Fruit fly (Drosophila melanogaster): ENCODE results near the gene CG13937.

CG13937 gene

DNA sequence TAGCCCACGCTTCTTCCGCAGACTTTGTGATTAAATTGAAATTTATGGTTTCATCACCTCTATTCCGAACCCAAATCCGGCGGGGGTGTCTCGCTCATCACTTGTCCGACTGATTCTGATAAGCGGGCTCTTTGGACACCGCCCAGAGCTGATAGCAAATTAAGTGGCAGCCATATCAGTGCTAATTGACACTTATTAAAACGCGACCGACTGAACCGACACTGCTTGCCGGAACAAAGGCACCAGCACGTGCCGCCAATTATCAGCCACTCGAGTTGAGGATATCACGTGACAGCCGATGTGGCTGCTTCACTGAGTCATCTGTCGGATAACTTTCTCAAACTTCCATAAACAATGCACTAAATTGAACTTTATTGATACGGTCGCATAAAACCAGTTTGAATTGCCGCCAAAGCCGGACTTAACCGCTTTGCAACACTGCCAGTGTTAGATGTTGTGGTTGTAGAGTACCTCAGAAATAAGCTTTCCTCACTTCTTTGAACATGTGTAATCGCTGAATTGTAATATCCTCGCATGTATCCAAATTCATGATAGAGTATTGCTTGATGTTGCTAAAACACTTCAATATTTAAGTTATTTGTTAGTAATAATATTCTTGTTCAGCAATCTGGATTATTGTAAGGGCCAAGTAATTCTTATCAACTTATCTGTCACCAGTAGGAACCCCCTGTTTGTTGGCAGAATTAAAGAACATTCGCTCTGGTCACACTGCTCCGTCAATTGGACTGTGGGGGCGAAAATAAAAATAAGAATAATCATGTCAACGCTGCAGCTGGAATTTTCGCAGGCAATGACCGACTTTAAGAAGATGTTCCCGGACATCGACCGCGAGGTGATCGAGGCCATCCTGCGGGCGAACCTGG lies 26.1 kb downstream of the CG13937 start, which contains the start of gene CG12024 (continued):
- TF ChIP-seq nau (GFP tag; optimal IDR thresholded peaks at IDR 0.05) (peak; percentile 30), Myb (GFP tag; optimal IDR thresholded peaks at IDR 0.05) (peak; percentile 52), CG8359 (GFP tag; optimal IDR thresholded peaks at IDR 0.05; ENCODE audit: borderline replicate concordance) (no peak), Hmx (GFP tag; optimal IDR thresholded peaks at IDR 0.05) (no peak), zen (tag; optimal IDR thresholded peaks at IDR 0.05) (peak; percentile 47), Hr51 (GFP tag; optimal IDR thresholded peaks at IDR 0.05) (peak; percentile 71 to 75), CG9797 (GFP tag; optimal IDR thresholded peaks at IDR 0.05) (peak; percentile 88), CG4854 (GFP tag; optimal IDR thresholded peaks at IDR 0.05) (peak; percentile 70), Hr3 (GFP tag; optimal IDR thresholded peaks at IDR 0.05) (peak; percentile 78), emc (GFP tag; optimal IDR thresholded peaks at IDR 0.05) (peak; percentile 69), CG6765 (GFP tag; optimal IDR thresholded peaks at IDR 0.05) (no peak), sob (GFP tag; IDR thresholded peaks at IDR 0.05) (peak; percentile 78), Med (GFP tag) (peak; percentile 93), salm (tag; optimal IDR thresholded peaks at IDR 0.05) (peak; percentile 3), ems (GFP tag; optimal IDR thresholded peaks at IDR 0.05) (peak; percentile 61), chn (GFP tag; optimal IDR thresholded peaks at IDR 0.05) (peak; percentile 70), tup (GFP tag; optimal IDR thresholded peaks at IDR 0.05) (peak; percentile 43), CG1233 (GFP tag; optimal IDR thresholded peaks at IDR 0.05) (peak; percentile 54), CG7372 (GFP tag; IDR thresholded peaks at IDR 0.05) (peak; percentile 77), twi (tag; optimal IDR thresholded peaks at IDR 0.05) (no peak), CG15073 (GFP tag; optimal IDR thresholded peaks at IDR 0.05) (peak; percentile 4), Abd-B (GFP tag; optimal IDR thresholded peaks at IDR 0.05) (peak; percentile 89), CG11085 (GFP tag; IDR thresholded peaks at IDR 0.05) (peak; percentile 32; the same call in 1 of the 2 replicates), mam (GFP tag; optimal IDR thresholded peaks at IDR 0.05) (peak; percentile 86), eve (GFP tag; optimal IDR thresholded peaks at IDR 0.05) (no peak), CG7745 (tag; optimal IDR thresholded peaks at IDR 0.05) (no peak), Max (GFP tag; optimal IDR thresholded peaks at IDR 0.05) (peak; percentile 76), bab2 (GFP tag; optimal IDR thresholded peaks at IDR 0.05) (peak; percentile 76), CG8388 (GFP tag; optimal IDR thresholded peaks at IDR 0.05) (peak; percentile 39), CG17385 (GFP tag; optimal IDR thresholded peaks at IDR 0.05) (peak; percentile 55), CG18599 (GFP tag; optimal IDR thresholded peaks at IDR 0.05) (peak; percentile 65), Dfd (GFP tag; optimal IDR thresholded peaks at IDR 0.05) (peak in 1 of 2 experiments; percentile 20), corto (GFP tag; optimal IDR thresholded peaks at IDR 0.05) (no peak), CG15601 (tag; optimal IDR thresholded peaks at IDR 0.05) (peak; percentile 77), pita (GFP tag; optimal IDR thresholded peaks at IDR 0.05) (no peak), fru (optimal IDR thresholded peaks at IDR 0.05) (no peak), CG13894 (tag; optimal IDR thresholded peaks at IDR 0.05) (peak; percentile 65), MBD-R2 (GFP tag; IDR thresholded peaks at IDR 0.05) (peak; percentile 70), CG8478 (optimal IDR thresholded peaks at IDR 0.05) (no peak), CG8765 (GFP tag; IDR thresholded peaks at IDR 0.05) (no peak; the same call in 1 of the 2 replicates), klu (GFP tag; IDR thresholded peaks at IDR 0.05) (peak; percentile 66; the same call in 1 of the 2 replicates), CG12391 (tag; optimal IDR thresholded peaks at IDR 0.05) (peak; percentile 85), her (GFP tag; optimal IDR thresholded peaks at IDR 0.05) (peak; percentile 22), Dll (GFP tag; IDR thresholded peaks at IDR 0.05; ENCODE audit: partially characterized antibody) (no peak), CrebB (tag; optimal IDR thresholded peaks at IDR 0.05) (peak; percentile 35), Ada2b (GFP tag; IDR thresholded peaks at IDR 0.05) (peak; percentile 55), Side (GFP tag; optimal IDR thresholded peaks at IDR 0.05) (peak; percentile 51), CG12744 (GFP tag; optimal IDR thresholded peaks at IDR 0.05) (peak; percentile 78), Antp (GFP tag; optimal IDR thresholded peaks at IDR 0.05) (peak; percentile 77)

All from whole organism, embryonic.